Fruit fly (Drosophila melanogaster) whole organism, adult: Measurements from ENCODE around the gene Or69a.

Source experiments
- CG11617 ChIP-seq: fragments of 200-800 bp; sonication (Bioruptor generic); optimal IDR thresholded peaks from 2 replicates; lab custom pipeline; 2017; ENCODE audit warnings: mild to moderate bottlenecking, missing biosample characterization, missing genetic modification reagents, missing genetic modification characterization
- CG12768 ChIP-seq: fragments of 200-800 bp; sonication (Bioruptor generic); optimal IDR thresholded peaks from 2 replicates; lab custom pipeline; 2017; ENCODE audit warnings: missing biosample characterization, missing genetic modification characterization, mild to moderate bottlenecking, moderate library complexity, missing genetic modification reagents
- CG14711 ChIP-seq: fragments of 200-800 bp; sonication (Bioruptor generic); optimal IDR thresholded peaks from 2 replicates; lab custom pipeline; 2018; ENCODE audit warnings: missing biosample characterization, mild to moderate bottlenecking, missing genetic modification characterization, moderate library complexity
- CG1620 ChIP-seq: fragments of 200-800 bp; sonication (Bioruptor generic); optimal IDR thresholded peaks from 2 replicates; lab custom pipeline; 2016; ENCODE audit warnings: missing biosample characterization, missing genetic modification characterization
- CG33017 ChIP-seq: fragments of 200-800 bp; sonication (Bioruptor generic); optimal IDR thresholded peaks from 2 replicates; lab custom pipeline; 2018; ENCODE audit warnings: missing biosample characterization, mild to moderate bottlenecking, missing genetic modification characterization, moderate library complexity
- CG5204 ChIP-seq: fragments of 200-800 bp; sonication (Bioruptor generic); optimal IDR thresholded peaks from 2 replicates; lab custom pipeline; 2016; ENCODE audit warnings: missing biosample characterization, missing genetic modification characterization
- CG7045 ChIP-seq: fragments of 200-800 bp; sonication (Bioruptor generic); optimal IDR thresholded peaks from 2 replicates; lab custom pipeline; 2017; ENCODE audit warnings: missing biosample characterization, mild to moderate bottlenecking, missing genetic modification characterization
- Hr96 ChIP-seq: fragments of 200-800 bp; sonication (Bioruptor generic); optimal IDR thresholded peaks from 2 replicates; lab custom pipeline; 2016; ENCODE audit warnings: missing biosample characterization, missing genetic modification characterization
- Mnt ChIP-seq: fragments of 200-800 bp; sonication (Bioruptor generic); optimal IDR thresholded peaks from 2 replicates; lab custom pipeline; 2016; ENCODE audit warnings: missing biosample characterization, mild to moderate bottlenecking, missing genetic modification characterization
- kay ChIP-seq: fragments of 200-800 bp; sonication (Bioruptor generic); peaks from one replicate; lab custom pipeline; 2016; ENCODE audit warnings: missing biosample characterization, missing genetic modification characterization, borderline replicate concordance
- pad ChIP-seq: fragments of 200-800 bp; sonication (Bioruptor generic); optimal IDR thresholded peaks from 3 replicates; lab custom pipeline; 2017; ENCODE audit warnings: missing biosample characterization, missing genetic modification characterization, mild to moderate bottlenecking, moderate library complexity, missing genetic modification reagents
- tj ChIP-seq: fragments of 200-800 bp; sonication (Bioruptor generic); optimal IDR thresholded peaks from 3 replicates; lab custom pipeline; 2017; ENCODE audit warnings: missing biosample characterization, mild to moderate bottlenecking, missing genetic modification characterization, moderate library complexity
- toe ChIP-seq: fragments of 200-800 bp; sonication (Bioruptor generic); optimal IDR thresholded peaks from 2 replicates; lab custom pipeline; 2016; ENCODE audit warnings: missing biosample characterization, missing genetic modification characterization

- TF ChIP-seq CG5204 (GFP tag; lab: Kevin White, UChicago) (no peak), kay (GFP tag; lab: Kevin White, UChicago) (peak; percentile 55), Mnt (GFP tag; lab: Kevin White, UChicago) (no peak), Hr96 (no peak), CG1620 (GFP tag; lab: Kevin White, UChicago) (no peak), CG7045 (GFP tag; lab: Kevin White, UChicago) (no peak), CG12768 (GFP tag; lab: Kevin White, UChicago) (no peak), CG33017 (tag; lab: Kevin White, UChicago) (no peak), toe (GFP tag; lab: Kevin White, UChicago) (no peak), CG11617 (no peak), tj (GFP tag; lab: Kevin White, UChicago) (no peak), CG14711 (peak; percentile 40), pad (GFP tag; lab: Kevin White, UChicago) (no peak)
Observed at dm6 chr3L:13007946-13008462, 40.5 kb upstream of the Or69a start.
